Fruit fly (Drosophila melanogaster) whole organism, prepupa: ENCODE data around the gene Kaz1-ORFB.

Experiments
- CG10631 ChIP-seq: fragments of 200-800 bp; sonication (Bioruptor generic); optimal IDR thresholded peaks from 2 replicates; lab custom pipeline; 2016; ENCODE audit warnings: missing biosample characterization, missing genetic modification characterization
- CG10669 ChIP-seq: fragments of 200-800 bp; sonication (Bioruptor generic); optimal IDR thresholded peaks from 3 replicates; lab custom pipeline; 2018; ENCODE audit warnings: missing biosample characterization, mild to moderate bottlenecking, missing genetic modification characterization, moderate library complexity
- CG11294 ChIP-seq: fragments of 200-800 bp; sonication (Bioruptor generic); IDR thresholded peaks from 2 replicates; pipeline ENCODE4 v1.3.6; 2022; ENCODE audit warnings: missing biosample characterization, missing genetic modification characterization
- CG11762 ChIP-seq: fragments of 200-800 bp; sonication (Bioruptor generic); optimal IDR thresholded peaks from 3 replicates; lab custom pipeline; 2016; ENCODE audit warnings: missing biosample characterization, missing genetic modification characterization; ENCODE audit not compliant: insufficient read depth
- CG11902 ChIP-seq: fragments of 200-800 bp; sonication (Bioruptor generic); optimal IDR thresholded peaks from 3 replicates; lab custom pipeline; 2016; ENCODE audit warnings: missing biosample characterization, missing genetic modification characterization
- CG1621 ChIP-seq: fragments of 200-800 bp; sonication (Bioruptor generic); optimal IDR thresholded peaks from 3 replicates; lab custom pipeline; 2018; ENCODE audit warnings: missing biosample characterization, mild to moderate bottlenecking, missing genetic modification characterization
- CG3032 ChIP-seq: fragments of 200-800 bp; optimal IDR thresholded peaks from 2 replicates; lab custom pipeline; 2019; ENCODE audit warnings: missing biosample characterization, mild to moderate bottlenecking, missing genetic modification characterization, moderate library complexity
- CG31627 ChIP-seq: fragments of 200-800 bp; sonication (Bioruptor generic); optimal IDR thresholded peaks from 3 replicates; lab custom pipeline; 2016; ENCODE audit warnings: missing biosample characterization, missing genetic modification characterization
- CG34406 ChIP-seq: fragments of 200-800 bp; sonication (Bioruptor generic); optimal IDR thresholded peaks from 3 replicates; lab custom pipeline; 2016; ENCODE audit warnings: missing biosample characterization, missing genetic modification characterization
- CG3919 ChIP-seq: fragments of 200-800 bp; sonication (Bioruptor generic); optimal IDR thresholded peaks from 3 replicates; lab custom pipeline; 2016; ENCODE audit warnings: missing biosample characterization, missing genetic modification characterization
- CG6276 ChIP-seq: fragments of 200-800 bp; sonication (Bioruptor generic); optimal IDR thresholded peaks from 2 replicates; lab custom pipeline; 2017; ENCODE audit warnings: missing biosample characterization, mild to moderate bottlenecking, missing genetic modification characterization
- CG6792 ChIP-seq: fragments of 200-800 bp; sonication (Bioruptor generic); optimal IDR thresholded peaks from 3 replicates; lab custom pipeline; 2016; ENCODE audit warnings: missing biosample characterization, missing genetic modification characterization
- CG6808 ChIP-seq: fragments of 200-800 bp; sonication (Bioruptor generic); optimal IDR thresholded peaks from 3 replicates; lab custom pipeline; 2017; ENCODE audit warnings: missing biosample characterization, missing genetic modification characterization, mild to moderate bottlenecking, moderate library complexity, missing genetic modification reagents
- CG6854 ChIP-seq: fragments of 200-800 bp; sonication (Bioruptor generic); optimal IDR thresholded peaks from 2 replicates; lab custom pipeline; 2017; ENCODE audit warnings: missing biosample characterization, mild to moderate bottlenecking, missing genetic modification characterization
- CG8119 ChIP-seq: fragments of 200-800 bp; sonication (Bioruptor generic); IDR thresholded peaks from 3 replicates; pipeline ENCODE4 v1.3.6; 2022; ENCODE audit warnings: missing biosample characterization, missing genetic modification characterization
- CG8319 ChIP-seq: fragments of 200-800 bp; sonication (Bioruptor generic); optimal IDR thresholded peaks from 3 replicates; lab custom pipeline; 2016; ENCODE audit warnings: missing biosample characterization, missing genetic modification characterization
- CG8632 ChIP-seq: fragments of 200-800 bp; sonication (Bioruptor generic); optimal IDR thresholded peaks from 3 replicates; lab custom pipeline; 2016; ENCODE audit warnings: missing biosample characterization, missing genetic modification characterization
- CG9139 ChIP-seq: fragments of 200-800 bp; sonication (Bioruptor generic); optimal IDR thresholded peaks from 3 replicates; lab custom pipeline; 2017; ENCODE audit warnings: missing biosample characterization, mild to moderate bottlenecking, missing genetic modification characterization
- Eip75B ChIP-seq: fragments of 200-800 bp; sonication (Bioruptor generic); optimal IDR thresholded peaks from 3 replicates; lab custom pipeline; 2016; ENCODE audit warnings: missing biosample characterization, missing genetic modification characterization
- Eip78C ChIP-seq: fragments of 200-800 bp; sonication (Bioruptor generic); peaks from one replicate; lab custom pipeline; 2016; ENCODE audit warnings: missing biosample characterization, missing genetic modification characterization
- Hr38 ChIP-seq: sonication (Bioruptor generic); optimal IDR thresholded peaks from 2 replicates; lab custom pipeline; 2016; ENCODE audit warnings: missing biosample characterization, missing genetic modification characterization
- Hr39 ChIP-seq: fragments of 200-800 bp; sonication (Bioruptor generic); optimal IDR thresholded peaks from 2 replicates; lab custom pipeline; 2016; ENCODE audit warnings: missing biosample characterization, missing genetic modification characterization
- Lpt ChIP-seq: fragments of 200-800 bp; sonication (Bioruptor generic); optimal IDR thresholded peaks from 3 replicates; lab custom pipeline; 2016; ENCODE audit warnings: missing biosample characterization, missing genetic modification characterization
- OdsH ChIP-seq: fragments of 200-800 bp; sonication (Bioruptor generic); optimal IDR thresholded peaks from 3 replicates; lab custom pipeline; 2016; ENCODE audit warnings: missing biosample characterization, missing genetic modification characterization
- Smox ChIP-seq: fragments of 200-800 bp; sonication (Bioruptor generic); optimal IDR thresholded peaks from 3 replicates; lab custom pipeline; 2016; ENCODE audit warnings: missing biosample characterization, missing genetic modification characterization
- Sox14 ChIP-seq: fragments of 200-800 bp; sonication (Bioruptor generic); optimal IDR thresholded peaks from 3 replicates; lab custom pipeline; 2016; ENCODE audit warnings: missing biosample characterization, missing genetic modification characterization
- Sox15 ChIP-seq: fragments of 200-800 bp; sonication (Bioruptor generic); optimal IDR thresholded peaks from 3 replicates; lab custom pipeline; 2016; ENCODE audit warnings: missing biosample characterization, missing genetic modification characterization
- acj6 ChIP-seq: fragments of 200-800 bp; sonication (Bioruptor generic); optimal IDR thresholded peaks from 3 replicates; lab custom pipeline; 2016; ENCODE audit warnings: missing biosample characterization, missing genetic modification characterization
- dac ChIP-seq: fragments of 200-800 bp; sonication (Bioruptor generic); optimal IDR thresholded peaks from 2 replicates; lab custom pipeline; 2017; ENCODE audit warnings: missing biosample characterization, mild to moderate bottlenecking, missing genetic modification characterization
- dsx ChIP-seq: fragments of 200-800 bp; optimal IDR thresholded peaks from 3 replicates; lab custom pipeline; 2019; ENCODE audit warnings: missing biosample characterization, mild to moderate bottlenecking, missing genetic modification characterization, moderate library complexity; ENCODE audit not compliant: poor library complexity, severe bottlenecking
- eg ChIP-seq: fragments of 200-800 bp; sonication (Bioruptor generic); IDR thresholded peaks from 3 replicates; pipeline ENCODE4 v1.3.6; 2022; ENCODE audit warnings: missing biosample characterization, missing genetic modification characterization
- fd85E ChIP-seq: fragments of 200-800 bp; sonication (Bioruptor generic); optimal IDR thresholded peaks from 3 replicates; lab custom pipeline; 2016; ENCODE audit warnings: missing biosample characterization, missing genetic modification characterization
- fkh ChIP-seq: fragments of 200-800 bp; sonication (Bioruptor generic); optimal IDR thresholded peaks from 3 replicates; lab custom pipeline; 2017; ENCODE audit warnings: missing biosample characterization, mild to moderate bottlenecking, missing genetic modification characterization, moderate library complexity
- lz ChIP-seq: fragments of 200-800 bp; sonication (Bioruptor generic); optimal IDR thresholded peaks from 3 replicates; lab custom pipeline; 2016; ENCODE audit warnings: missing biosample characterization, missing genetic modification characterization
- net ChIP-seq: fragments of 200-800 bp; sonication (Bioruptor generic); optimal IDR thresholded peaks from 3 replicates; lab custom pipeline; 2016; ENCODE audit warnings: missing biosample characterization, missing genetic modification characterization
- pdm3 ChIP-seq: fragments of 200-800 bp; sonication (Bioruptor generic); optimal IDR thresholded peaks from 3 replicates; lab custom pipeline; 2016; ENCODE audit warnings: missing biosample characterization, missing genetic modification characterization
- salr ChIP-seq, 2 experiments: fragments of 200-800 bp; sonication (Bioruptor generic); optimal IDR thresholded peaks; 3 replicates each; lab custom pipeline; 2016 to 2018; ENCODE audit warnings: missing biosample characterization in 2 of 2, missing genetic modification characterization in 2 of 2, mild to moderate bottlenecking in 1 of 2
- ss ChIP-seq, 2 experiments: fragments of 200-800 bp; sonication (Bioruptor generic); optimal IDR thresholded peaks; 2 replicates in 1 of 2; 3 replicates in 1 of 2; lab custom pipeline; 2017 to 2018; ENCODE audit warnings: mild to moderate bottlenecking in 2 of 2, missing biosample characterization in 2 of 2, missing genetic modification characterization in 2 of 2, moderate library complexity in 1 of 2
- svp ChIP-seq: fragments of 200-800 bp; sonication (Bioruptor generic); peaks from one replicate; lab custom pipeline; 2016; ENCODE audit warnings: missing biosample characterization, missing genetic modification characterization
- vri ChIP-seq: fragments of 200-800 bp; sonication (Bioruptor generic); optimal IDR thresholded peaks from 3 replicates; lab custom pipeline; 2016; ENCODE audit warnings: missing biosample characterization, mild to moderate bottlenecking, missing genetic modification characterization

Gene Kaz1-ORFB

dm6 chr3L:199754-200596 is 16.4 kb upstream of the Kaz1-ORFB start, which contains the start of the genes rno and mri (continued):
- TF ChIP-seq fkh (GFP tag; lab: Kevin White, UChicago) (peak; percentile 81), vri (GFP tag; lab: Kevin White, UChicago) (no peak), CG8319 (GFP tag; lab: Kevin White, UChicago) (no peak), Eip78C (peak; percentile 39), OdsH (GFP tag; lab: Kevin White, UChicago) (peak; percentile 59), dsx (GFP tag; lab: Kevin White, UChicago) (no peak), CG3919 (GFP tag; lab: Kevin White, UChicago) (peak; percentile 59), CG11902 (no peak), Hr39 (GFP tag; lab: Kevin White, UChicago) (no peak), Sox15 (peak; percentile 56), Hr38 (no peak), CG34406 (GFP tag; lab: Kevin White, UChicago) (peak; percentile 59), CG10631 (GFP tag; lab: Kevin White, UChicago) (peak; percentile 77), eg (GFP tag; lab: Robert Waterston, UW) (peak; percentile 82), net (no peak), CG6808 (GFP tag; lab: Kevin White, UChicago) (no peak), CG8632 (GFP tag; lab: Kevin White, UChicago) (peak; percentile 64), pdm3 (no peak), CG6276 (GFP tag; lab: Kevin White, UChicago) (no peak), svp (GFP tag; lab: Kevin White, UChicago) (no peak), CG10669 (GFP tag; lab: Kevin White, UChicago) (no peak), CG11294 (GFP tag; lab: Robert Waterston, UW) (peak; percentile 11; the same call in 1 of the 2 replicates), CG31627 (GFP tag; lab: Kevin White, UChicago) (peak; percentile 40), fd85E (GFP tag; lab: Kevin White, UChicago) (no peak), Sox14 (GFP tag; lab: Kevin White, UChicago) (peak; percentile 24), salr (GFP tag; optimal IDR thresholded peaks at IDR 0.05; lab: Kevin White, UChicago) (no peak), CG6854 (GFP tag; lab: Kevin White, UChicago) (peak; percentile 39), lz (GFP tag; lab: Kevin White, UChicago) (peak; percentile 52), CG1621 (tag; lab: Kevin White, UChicago) (no peak), CG9139 (no peak), Lpt (GFP tag; lab: Kevin White, UChicago) (no peak)

dm6 chr3L:203536-204135 is 12.8 kb upstream of the Kaz1-ORFB start, which contains the start of gene NitFhit:
Gene NitFhit (plus strand): TSS chr3L:203730.
- TF ChIP-seq CG1621 (tag; lab: Kevin White, UChicago) (no peak), CG10631 (GFP tag; lab: Kevin White, UChicago) (no peak), CG8119 (no peak), CG34406 (GFP tag; lab: Kevin White, UChicago) (no peak), fkh (GFP tag; lab: Kevin White, UChicago) (peak; percentile 71), CG8319 (GFP tag; lab: Kevin White, UChicago) (no peak), pdm3 (no peak), CG6276 (GFP tag; lab: Kevin White, UChicago) (no peak), Hr39 (GFP tag; lab: Kevin White, UChicago) (no peak), acj6 (GFP tag; lab: Kevin White, UChicago) (no peak), Hr38 (no peak), CG3919 (GFP tag; lab: Kevin White, UChicago) (no peak), CG11762 (GFP tag; lab: Kevin White, UChicago) (no peak), CG31627 (GFP tag; lab: Kevin White, UChicago) (no peak), Sox14 (GFP tag; lab: Kevin White, UChicago) (no peak), lz (GFP tag; lab: Kevin White, UChicago) (no peak), Smox (GFP tag; lab: Kevin White, UChicago) (no peak), OdsH (GFP tag; lab: Kevin White, UChicago) (no peak), dac (GFP tag; lab: Kevin White, UChicago) (no peak), CG6792 (GFP tag; lab: Kevin White, UChicago) (no peak), svp (GFP tag; lab: Kevin White, UChicago) (peak; percentile 74), Eip75B (GFP tag; lab: Kevin White, UChicago) (no peak), ss (GFP tag; optimal IDR thresholded peaks at IDR 0.05; lab: Kevin White, UChicago) (peak in 1 of 2 experiments; percentile 46), CG3032 (tag; lab: Kevin White, UChicago) (no peak), CG6808 (GFP tag; lab: Kevin White, UChicago) (peak; percentile 14)
- TF ChIP-seq, all 60 proteins: peak for 4
